Worm (Caenorhabditis elegans): ENCODE data around the gene aqp-7.
A peak's percentile ranks its signal among the peaks of the same experiment; 100 is the strongest.

DNA sequence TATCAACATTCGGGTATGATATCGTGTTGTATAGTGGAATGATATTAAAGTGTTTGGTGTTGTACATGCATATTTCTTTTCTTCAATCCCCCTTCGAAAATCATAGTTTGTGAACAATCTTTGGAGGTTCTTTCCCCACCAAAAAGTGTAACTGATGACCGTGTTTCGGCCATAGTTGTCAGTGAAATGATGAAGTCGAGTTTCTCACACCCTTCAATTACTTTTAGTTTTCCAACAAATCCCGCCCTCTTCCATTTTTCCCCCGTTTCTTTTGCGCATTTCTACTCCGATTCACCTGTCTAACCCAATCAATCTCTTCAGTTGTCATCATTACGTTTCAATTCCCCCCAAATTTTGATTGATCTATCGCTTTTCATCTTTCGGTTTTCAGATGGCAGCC is 282 bp downstream of the aqp-7 start:
- TF ChIP-seq nhr-12 (tag; optimal IDR thresholded peaks at IDR 0.05) (no peak), unc-62 (GFP tag; optimal IDR thresholded peaks at IDR 0.05) (peak; percentile 70), pqm-1 (tag; optimal IDR thresholded peaks at IDR 0.05) (no peak), lin-39 (tag; optimal IDR thresholded peaks at IDR 0.05) (no peak), egl-27 (tag; optimal IDR thresholded peaks at IDR 0.05) (no peak), ama-1 (optimal IDR thresholded peaks at IDR 0.05) (no peak)
